Worm (Caenorhabditis elegans): Measurements from ENCODE around the gene igcm-2.
A peak's percentile ranks its signal among the peaks of the same experiment; 100 is the strongest.

Gene igcm-2

DNA sequence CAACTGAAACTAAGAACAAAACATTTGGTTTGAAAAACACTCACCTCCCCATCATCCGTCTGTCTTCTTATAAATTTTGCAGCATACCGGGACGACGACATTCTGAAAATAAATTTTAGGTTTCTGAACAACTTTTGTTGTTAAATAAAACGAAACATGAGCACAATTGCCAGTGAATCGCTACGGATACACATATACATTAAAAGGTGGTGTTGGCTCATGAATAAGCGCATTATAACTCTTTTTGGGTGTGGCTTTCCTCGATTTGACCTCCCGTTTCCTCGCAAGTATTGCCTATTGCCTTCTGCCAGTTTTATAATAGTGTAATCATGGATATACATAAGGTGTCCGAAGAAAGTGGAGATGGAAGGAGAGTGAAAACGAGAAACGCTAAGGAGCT is at the start of gene igcm-2:
Gene igcm-2, minus strand, starts transcription at position 101 of the 400 bp plus-strand sequence.
- no peak for TF ChIP-seq lin-39 (tag; optimal IDR thresholded peaks at IDR 0.05)
- no peak for TF ChIP-seq peb-1 (tag; optimal IDR thresholded peaks at IDR 0.05)
- TF ChIP-seq sem-4 (tag; optimal IDR thresholded peaks at IDR 0.05) = no peak

DNA sequence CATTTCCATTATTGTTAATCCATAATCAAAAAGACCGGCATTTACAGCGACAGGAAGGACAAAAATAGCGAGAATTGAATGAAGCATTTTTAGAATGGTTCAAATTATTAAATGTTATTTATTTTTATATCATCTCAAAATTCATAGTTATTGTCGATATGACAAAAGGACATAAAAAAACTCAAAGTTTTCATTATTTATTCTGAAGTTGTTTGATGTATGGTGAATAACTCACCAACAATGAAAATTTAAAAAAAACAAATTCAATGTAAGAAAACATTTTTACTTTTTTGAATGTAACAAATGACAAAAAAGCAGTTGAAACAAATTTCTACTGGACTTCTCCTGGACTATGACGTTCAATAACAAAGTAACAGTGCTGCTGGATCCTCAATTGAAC is 49.1 kb upstream of the igcm-2 start, which contains the start of gene K10C2.14:
Gene K10C2.14, minus strand, starts transcription at position 101 of the 400 bp plus-strand sequence.
- no peak for TF ChIP-seq R02D3.7 (tag; optimal IDR thresholded peaks at IDR 0.05)
- TF ChIP-seq nhr-12 (tag; optimal IDR thresholded peaks at IDR 0.05) = no peak

DNA sequence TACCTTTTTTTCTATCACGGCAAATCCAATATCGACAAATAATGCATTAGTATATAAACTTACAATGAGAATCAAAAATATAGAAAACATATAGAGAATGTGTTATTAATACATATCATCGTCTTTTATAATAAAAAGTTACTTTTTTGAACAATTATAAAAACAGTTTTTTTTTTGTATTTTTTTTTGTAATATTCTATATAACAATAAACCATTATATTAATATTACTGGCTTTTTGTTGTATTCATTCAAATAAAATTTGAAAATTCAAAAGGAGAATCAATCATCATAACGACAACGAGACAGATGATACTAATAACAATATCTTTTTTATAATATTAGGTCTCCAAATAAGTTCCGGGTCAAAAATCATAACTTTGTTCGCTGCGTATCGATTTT is 46.2 kb upstream of the igcm-2 start, which contains the start of gene K10C2.8:
Gene K10C2.8, minus strand, starts transcription at position 101 of the 400 bp plus-strand sequence.
- no peak for TF ChIP-seq nhr-25 (tag; optimal IDR thresholded peaks at IDR 0.05)
- no peak for TF ChIP-seq aly-2 (tag; optimal IDR thresholded peaks at IDR 0.05)
- TF ChIP-seq egl-27 (tag; optimal IDR thresholded peaks at IDR 0.05) = no peak
- no peak for TF ChIP-seq nhr-6 (tag; optimal IDR thresholded peaks at IDR 0.05)
- TF ChIP-seq nhr-129 (tag; optimal IDR thresholded peaks at IDR 0.05) = no peak
- no peak for TF ChIP-seq ztf-1 (GFP tag; conservative IDR thresholded peaks at IDR 0.05)

DNA sequence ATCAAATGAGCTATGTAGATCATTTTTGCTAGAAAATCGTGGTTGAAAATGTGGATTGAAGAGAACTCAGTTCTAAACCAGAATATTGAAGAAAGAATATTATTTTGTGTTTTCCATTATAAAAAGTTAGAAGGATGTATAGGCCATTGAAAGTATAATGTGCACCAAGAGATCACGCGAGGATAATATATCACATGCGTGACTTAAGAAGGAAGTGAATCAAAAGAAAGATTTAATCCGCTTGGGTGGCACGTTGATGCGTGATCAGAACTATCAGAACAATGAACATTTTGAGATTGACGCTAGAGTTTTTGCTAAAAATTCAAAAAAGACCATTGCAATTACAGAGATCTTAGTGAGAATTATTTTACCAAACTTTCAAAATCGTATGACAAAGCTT is 44.4 kb upstream of the igcm-2 start:
- no peak for TF ChIP-seq R02D3.7 (tag; optimal IDR thresholded peaks at IDR 0.05)
- TF ChIP-seq F13H6.1 (tag; optimal IDR thresholded peaks at IDR 0.05) = no peak
- TF ChIP-seq ama-1 (optimal IDR thresholded peaks at IDR 0.05) = no peak
- no peak for TF ChIP-seq lsy-2 (tag; optimal IDR thresholded peaks at IDR 0.05)
- TF ChIP-seq nhr-25 (tag; optimal IDR thresholded peaks at IDR 0.05) = no peak
- TF ChIP-seq nhr-10 (tag; optimal IDR thresholded peaks at IDR 0.05) = no peak
- no peak for TF ChIP-seq egl-27 (tag; optimal IDR thresholded peaks at IDR 0.05)
- TF ChIP-seq zag-1 (tag; optimal IDR thresholded peaks at IDR 0.05) = no peak
- no peak for TF ChIP-seq crh-2 (tag; optimal IDR thresholded peaks at IDR 0.05)
- TF ChIP-seq nhr-21 (tag; optimal IDR thresholded peaks at IDR 0.05) = no peak
- no peak for TF ChIP-seq aly-2 (tag; optimal IDR thresholded peaks at IDR 0.05)
- TF ChIP-seq peb-1 (tag; optimal IDR thresholded peaks at IDR 0.05) = no peak
- TF ChIP-seq ztf-11 (tag; optimal IDR thresholded peaks at IDR 0.05) = no peak

DNA sequence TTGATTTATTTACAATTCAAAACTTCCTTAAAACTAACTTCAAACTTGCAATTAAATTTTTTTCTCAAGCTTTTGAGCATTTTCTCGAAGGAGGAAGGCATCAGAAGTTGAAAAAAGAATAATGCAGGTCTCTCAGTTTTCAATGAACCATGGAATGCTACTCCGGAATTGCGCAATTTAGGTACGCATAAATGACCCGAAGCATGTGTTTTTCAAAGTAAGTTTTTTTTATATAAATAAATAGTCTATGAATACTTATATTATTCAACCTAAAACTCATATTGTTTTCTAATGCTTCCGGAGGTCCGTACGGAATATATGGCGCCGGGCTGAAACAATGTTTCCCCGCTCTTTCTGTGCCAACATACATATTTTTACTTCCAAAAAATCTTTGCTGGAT is 42.3 kb upstream of the igcm-2 start, which contains the start of gene K10C2.2:
Gene K10C2.2, minus strand, starts transcription at position 101 of the 400 bp plus-strand sequence.
- TF ChIP-seq nhr-77 (tag; optimal IDR thresholded peaks at IDR 0.05) = no peak
- no peak for TF ChIP-seq ztf-11 (tag; optimal IDR thresholded peaks at IDR 0.05)
- TF ChIP-seq nhr-25 (tag; optimal IDR thresholded peaks at IDR 0.05) = no peak
- TF ChIP-seq mdl-1 (tag; optimal IDR thresholded peaks at IDR 0.05) = no peak
- TF ChIP-seq egl-27 (tag; optimal IDR thresholded peaks at IDR 0.05) = no peak
- no peak for TF ChIP-seq mab-5 (tag; optimal IDR thresholded peaks at IDR 0.05)
- no peak for TF ChIP-seq nhr-21 (tag; optimal IDR thresholded peaks at IDR 0.05)
- TF ChIP-seq alr-1 (tag; optimal IDR thresholded peaks at IDR 0.05) = no peak

DNA sequence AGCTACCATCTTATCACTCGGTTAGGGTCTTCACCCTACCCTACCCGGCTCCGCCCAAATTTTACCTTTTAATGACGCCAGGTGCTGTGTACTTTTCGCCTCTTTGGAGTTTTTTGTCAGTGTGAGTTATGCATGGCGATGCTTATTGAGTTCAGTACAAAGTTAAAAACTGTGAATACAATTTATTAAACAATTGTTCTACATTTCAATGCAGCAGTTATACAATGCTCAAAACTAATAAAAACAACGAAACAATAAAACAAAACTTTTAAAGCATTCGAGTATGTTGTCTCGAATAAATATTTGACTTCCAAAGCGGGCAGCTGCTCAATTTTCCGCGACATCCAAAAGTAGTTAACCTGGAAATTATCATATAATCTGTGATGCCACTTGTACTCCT is 39.1 kb upstream of the igcm-2 start, which contains the start of gene ctsa-2:
Gene ctsa-2, minus strand, starts transcription at position 101 of the 400 bp plus-strand sequence.
- TF ChIP-seq fos-1 (tag; optimal IDR thresholded peaks at IDR 0.05) = peak; percentile 7
- no peak for TF ChIP-seq snpc-4 (tag; optimal IDR thresholded peaks at IDR 0.05)
- TF ChIP-seq mab-5 (tag; optimal IDR thresholded peaks at IDR 0.05) = no peak

DNA sequence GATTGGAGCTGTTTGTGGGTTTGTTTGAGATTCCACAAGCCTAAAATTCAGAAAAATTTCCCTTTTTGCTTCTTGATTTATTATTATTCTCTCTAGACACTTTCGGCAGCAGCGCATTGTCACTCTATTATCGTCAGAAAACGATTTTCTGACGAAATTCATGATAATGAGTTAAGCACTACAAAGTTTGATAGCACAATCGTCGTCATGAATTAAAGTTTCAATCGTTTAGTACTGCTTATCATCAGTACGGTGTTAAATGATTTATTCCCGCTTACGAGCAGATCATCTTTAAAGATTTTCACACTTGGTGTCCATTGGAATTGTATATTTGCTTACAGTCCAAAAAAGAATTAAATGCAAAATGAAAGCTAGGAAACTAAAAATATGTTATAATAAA is 38.2 kb upstream of the igcm-2 start:
- no peak for TF ChIP-seq ztf-11 (tag; optimal IDR thresholded peaks at IDR 0.05)
- peak; percentile 17 for TF ChIP-seq sma-9 (GFP tag; optimal IDR thresholded peaks at IDR 0.05)
- TF ChIP-seq sma-9 (tag; optimal IDR thresholded peaks at IDR 0.05) = no peak
- TF ChIP-seq fos-1 (tag; optimal IDR thresholded peaks at IDR 0.05) = peak; percentile 62

DNA sequence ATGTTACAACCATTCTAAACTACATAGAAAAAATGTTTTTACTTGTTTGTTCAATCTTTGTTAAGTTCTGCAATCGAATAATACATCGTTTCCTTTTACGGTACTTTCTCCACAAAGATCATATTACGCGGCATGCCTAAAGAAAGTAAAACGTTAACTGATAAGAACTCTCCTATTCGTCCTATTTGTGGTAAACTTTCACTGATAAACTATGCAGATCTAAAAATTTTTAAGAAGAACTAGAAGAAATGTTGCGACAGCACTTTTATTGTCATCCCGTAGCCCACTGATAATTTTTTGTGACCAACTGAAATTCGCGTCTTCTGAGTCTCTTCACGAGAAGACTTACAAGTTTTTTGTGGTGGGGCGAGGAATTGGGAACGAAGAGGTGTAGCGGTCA is 35.8 kb upstream of the igcm-2 start:
- TF ChIP-seq aly-2 (tag; optimal IDR thresholded peaks at IDR 0.05) (no peak), sem-4 (tag; optimal IDR thresholded peaks at IDR 0.05) (no peak), zag-1 (tag; optimal IDR thresholded peaks at IDR 0.05) (no peak), peb-1 (tag; optimal IDR thresholded peaks at IDR 0.05) (no peak), nhr-23 (tag; optimal IDR thresholded peaks at IDR 0.05) (no peak), lin-13 (GFP tag; optimal IDR thresholded peaks at IDR 0.05) (no peak), sma-3 (GFP tag; optimal IDR thresholded peaks at IDR 0.05) (no peak), sma-9 (GFP tag; optimal IDR thresholded peaks at IDR 0.05) (peak; percentile 55), sma-9 (tag; optimal IDR thresholded peaks at IDR 0.05) (no peak), gmeb-1 (tag; optimal IDR thresholded peaks at IDR 0.05) (no peak), crh-2 (tag; optimal IDR thresholded peaks at IDR 0.05) (peak; percentile 49), nhr-129 (tag; optimal IDR thresholded peaks at IDR 0.05) (peak; percentile 28), snpc-4 (tag; optimal IDR thresholded peaks at IDR 0.05) (no peak), skn-1 (tag; optimal IDR thresholded peaks at IDR 0.05) (no peak), lsy-2 (tag; optimal IDR thresholded peaks at IDR 0.05) (no peak), fos-1 (tag; optimal IDR thresholded peaks at IDR 0.05) (peak; percentile 77), unc-62 (GFP tag; optimal IDR thresholded peaks at IDR 0.05) (no peak), nhr-6 (tag; optimal IDR thresholded peaks at IDR 0.05) (no peak), ceh-16 (tag; optimal IDR thresholded peaks at IDR 0.05) (no peak), dmd-4 (tag; optimal IDR thresholded peaks at IDR 0.05) (no peak), lin-39 (tag; optimal IDR thresholded peaks at IDR 0.05) (no peak), F13H6.1 (tag; optimal IDR thresholded peaks at IDR 0.05) (peak; percentile 27), unc-39 (tag; optimal IDR thresholded peaks at IDR 0.05) (no peak), nhr-11 (tag; optimal IDR thresholded peaks at IDR 0.05) (no peak), mdl-1 (tag; optimal IDR thresholded peaks at IDR 0.05) (no peak), alr-1 (tag; optimal IDR thresholded peaks at IDR 0.05) (no peak)
